Worm (Caenorhabditis elegans): ENCODE data around the gene snt-5.

ce11 chrV:1358051-1358450, 53.3 kb downstream of the snt-5 start, which contains the start of gene Y75B7AL.2:
- no peak for TF ChIP-seq klf-2 (GFP tag; conservative IDR thresholded peaks at IDR 0.05)
- no peak for TF ChIP-seq tab-1 (GFP tag; IDR thresholded peaks at IDR 0.05)

Measured in whole organism, midembryonic.